Worm (Caenorhabditis elegans): Measurements from ENCODE around the gene R02F11.9.

- TF ChIP-seq dao-5 (tag; optimal IDR thresholded peaks at IDR 0.05) (no peak), him-1 (tag; optimal IDR thresholded peaks at IDR 0.05) (no peak), W03F9.2 (tag; optimal IDR thresholded peaks at IDR 0.05) (no peak)
These were observed 47.0 kb downstream of the R02F11.9 start, which contains the start of gene C37H5.14 for ce11 chrV:4834277-4834676.

Data from whole organism, L4/young adult.